Worm (Caenorhabditis elegans): ENCODE data around the gene Y11D7A.3.
"Not testable (repeated sequence)": the region's sequence is repeated elsewhere in the genome, so short reads cannot be mapped to it uniquely, and the experiment has no call there.

Y11D7A.3 gene

ce11 chrIV:9267581-9267980, 34.7 kb downstream of the Y11D7A.3 start:
- TF ChIP-seq drap-1 (GFP tag; optimal IDR thresholded peaks at IDR 0.05): no peak
- peak; percentile 28 for TF ChIP-seq cnd-1 (tag; optimal IDR thresholded peaks at IDR 0.05)
- TF ChIP-seq nhr-2 (tag; optimal IDR thresholded peaks at IDR 0.05): peak; percentile 74
- no peak for TF ChIP-seq mls-2 (tag; optimal IDR thresholded peaks at IDR 0.05)

- TF ChIP-seq ham-2 (GFP tag; optimal IDR thresholded peaks at IDR 0.05): peak; percentile 55
- peak; percentile 68 for TF ChIP-seq ztf-11 (tag; optimal IDR thresholded peaks at IDR 0.05)
- TF ChIP-seq mep-1 (tag; optimal IDR thresholded peaks at IDR 0.05): peak; percentile 20
- TF ChIP-seq cnd-1 (tag; optimal IDR thresholded peaks at IDR 0.05): peak; percentile 32
- TF ChIP-seq lin-32 (GFP tag; optimal IDR thresholded peaks at IDR 0.05): no peak
- TF ChIP-seq unc-120 (tag; optimal IDR thresholded peaks at IDR 0.05; ENCODE audit: poor library complexity, severe bottlenecking): peak; percentile 7
- TF ChIP-seq lin-13 (tag; optimal IDR thresholded peaks at IDR 0.05): peak; percentile 1
- TF ChIP-seq lsy-2 (tag; optimal IDR thresholded peaks at IDR 0.05): no peak
- peak; percentile 27 for TF ChIP-seq ceh-39 (tag; optimal IDR thresholded peaks at IDR 0.05)
- TF ChIP-seq elt-3 (tag; optimal IDR thresholded peaks at IDR 0.05): no peak
- peak; percentile 41 for TF ChIP-seq M03D4.4 (tag; optimal IDR thresholded peaks at IDR 0.05)
- TF ChIP-seq tbx-8 (GFP tag; optimal IDR thresholded peaks at IDR 0.05): peak; percentile 14
- TF ChIP-seq unc-62 (GFP tag; optimal IDR thresholded peaks at IDR 0.05): peak; percentile 46
- peak; percentile 11 for TF ChIP-seq hlh-1 (tag; optimal IDR thresholded peaks at IDR 0.05)
- peak; percentile 22 for TF ChIP-seq drap-1 (GFP tag; optimal IDR thresholded peaks at IDR 0.05)
- peak; percentile 37 for TF ChIP-seq ceh-83 (GFP tag; optimal IDR thresholded peaks at IDR 0.05)
Observed at ce11 chrIV:9268916-9269315, 36.0 kb downstream of the Y11D7A.3 start.

DNA sequence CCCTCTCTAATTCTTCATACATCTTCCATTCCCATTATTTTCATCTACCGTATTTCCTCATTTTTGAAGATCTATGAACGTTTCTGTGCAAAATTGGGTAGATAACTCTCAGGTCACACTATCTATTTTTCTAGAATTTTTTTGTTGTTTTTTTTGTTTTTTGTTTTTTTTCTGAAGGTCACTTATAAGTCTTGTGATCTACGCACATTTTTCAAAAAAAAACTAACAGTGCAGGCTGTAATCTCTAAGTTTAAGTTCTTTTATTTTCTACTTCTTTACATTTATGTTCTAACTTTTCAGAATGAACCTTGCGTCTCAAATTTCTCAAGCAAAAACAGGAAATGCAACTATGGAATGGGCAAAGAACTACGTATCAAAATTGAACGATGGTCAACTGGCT, 36.9 kb downstream of the Y11D7A.3 start, which contains the start of gene flh-3:
flh-3 (plus strand) TSS at position 301 of the 400 bp plus-strand sequence.
- TF ChIP-seq elt-1 (tag; optimal IDR thresholded peaks at IDR 0.05; ENCODE audit: borderline replicate concordance, insufficient read depth): no peak
- no peak for TF ChIP-seq lsy-2 (tag; optimal IDR thresholded peaks at IDR 0.05)
- TF ChIP-seq nhr-2 (tag; optimal IDR thresholded peaks at IDR 0.05): no peak
- no peak for TF ChIP-seq drap-1 (GFP tag; optimal IDR thresholded peaks at IDR 0.05)
- TF ChIP-seq ces-1 (GFP tag; optimal IDR thresholded peaks at IDR 0.05): no peak
- no peak for TF ChIP-seq zip-8 (tag; optimal IDR thresholded peaks at IDR 0.05)
- no peak for TF ChIP-seq ztf-11 (tag; optimal IDR thresholded peaks at IDR 0.05)
- no peak for TF ChIP-seq lin-32 (GFP tag; optimal IDR thresholded peaks at IDR 0.05)
- TF ChIP-seq elt-3 (tag; optimal IDR thresholded peaks at IDR 0.05): no peak
- no peak for TF ChIP-seq unc-120 (tag; optimal IDR thresholded peaks at IDR 0.05; ENCODE audit: poor library complexity, severe bottlenecking)
- TF ChIP-seq tbx-8 (GFP tag; optimal IDR thresholded peaks at IDR 0.05): no peak
- TF ChIP-seq ham-2 (GFP tag; optimal IDR thresholded peaks at IDR 0.05): no peak
- no peak for TF ChIP-seq hlh-1 (tag; optimal IDR thresholded peaks at IDR 0.05)
- TF ChIP-seq mls-2 (tag; optimal IDR thresholded peaks at IDR 0.05): no peak
- TF ChIP-seq lin-13 (tag; optimal IDR thresholded peaks at IDR 0.05): no peak
- TF ChIP-seq ceh-83 (GFP tag; optimal IDR thresholded peaks at IDR 0.05): no peak

ce11 chrIV:9274008-9274529, 41.2 kb downstream of the Y11D7A.3 start, which contains the start of gene nmy-3:
Gene nmy-3, plus strand, starts transcription at chrIV:9274479.
- TF ChIP-seq bed-3 (GFP tag; optimal IDR thresholded peaks at IDR 0.05): no peak
- no peak for TF ChIP-seq ceh-43 (GFP tag; optimal IDR thresholded peaks at IDR 0.05)
- no peak for TF ChIP-seq blmp-1 (tag; optimal IDR thresholded peaks at IDR 0.05)
- TF ChIP-seq lsy-2 (tag; optimal IDR thresholded peaks at IDR 0.05): no peak
- TF ChIP-seq ces-1 (GFP tag; optimal IDR thresholded peaks at IDR 0.05): no peak
- TF ChIP-seq M03D4.4 (tag; optimal IDR thresholded peaks at IDR 0.05): no peak
- TF ChIP-seq unc-120 (tag; optimal IDR thresholded peaks at IDR 0.05; ENCODE audit: poor library complexity, severe bottlenecking): peak; percentile 10

DNA sequence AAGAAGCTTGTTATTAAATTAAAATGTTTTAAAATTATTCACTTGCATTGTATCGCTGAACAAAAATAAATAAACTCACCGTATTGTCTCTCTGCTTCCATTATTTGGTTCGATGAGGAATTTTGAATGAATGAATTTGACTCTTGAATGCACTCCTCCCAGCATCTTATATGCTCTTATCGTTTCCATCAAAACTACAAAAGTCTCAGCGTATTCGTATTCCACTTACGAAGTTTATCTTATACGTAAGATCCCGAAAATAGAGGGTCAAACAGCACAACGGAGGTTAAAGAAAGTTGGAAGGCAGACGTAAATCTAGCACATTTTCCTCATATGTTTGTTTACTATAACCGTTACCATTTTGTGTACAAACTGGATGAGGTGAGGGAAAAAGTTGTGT, 53.4 kb downstream of the Y11D7A.3 start, which contains the start of gene nhr-267:
nhr-267 (minus strand) TSS at position 101 of the 400 bp plus-strand sequence.
- not testable (repeated sequence) for TF ChIP-seq ham-2 (GFP tag; optimal IDR thresholded peaks at IDR 0.05); nhr-237 (tag; optimal IDR thresholded peaks at IDR 0.05); lin-32 (GFP tag; optimal IDR thresholded peaks at IDR 0.05)

DNA sequence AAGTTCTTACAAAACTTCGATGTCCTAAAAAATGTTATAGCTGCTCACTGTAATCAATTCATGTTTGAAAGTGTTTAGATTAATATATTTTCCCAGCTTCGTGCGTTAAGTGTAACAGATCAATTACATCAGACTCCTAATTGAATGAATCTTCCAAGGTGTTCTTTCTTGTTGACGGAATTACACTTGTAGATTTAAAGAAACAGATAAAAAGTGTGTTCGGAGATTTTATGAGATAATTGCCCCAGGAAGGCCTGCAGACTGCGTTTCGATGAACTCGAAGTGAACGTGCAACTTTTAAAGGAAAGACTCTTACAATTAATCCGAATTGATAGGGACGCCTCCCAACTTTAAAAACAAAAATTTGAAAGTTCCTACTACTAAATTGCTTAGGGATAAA, 56.7 kb downstream of the Y11D7A.3 start:
- TF ChIP-seq tbx-8 (GFP tag; optimal IDR thresholded peaks at IDR 0.05): no peak
- no peak for TF ChIP-seq blmp-1 (tag; optimal IDR thresholded peaks at IDR 0.05)
- no peak for TF ChIP-seq zip-8 (tag; optimal IDR thresholded peaks at IDR 0.05)
- TF ChIP-seq ham-2 (GFP tag; optimal IDR thresholded peaks at IDR 0.05): no peak
- TF ChIP-seq unc-120 (tag; optimal IDR thresholded peaks at IDR 0.05; ENCODE audit: poor library complexity, severe bottlenecking): no peak
- TF ChIP-seq lin-32 (GFP tag; optimal IDR thresholded peaks at IDR 0.05): no peak
- TF ChIP-seq ceh-83 (GFP tag; optimal IDR thresholded peaks at IDR 0.05): no peak
- no peak for TF ChIP-seq pha-4 (tag; optimal IDR thresholded peaks at IDR 0.05)
- no peak for TF ChIP-seq drap-1 (GFP tag; optimal IDR thresholded peaks at IDR 0.05)
- TF ChIP-seq unc-39 (tag; optimal IDR thresholded peaks at IDR 0.05): no peak
- no peak for TF ChIP-seq nhr-12 (tag; optimal IDR thresholded peaks at IDR 0.05)
- no peak for TF ChIP-seq elt-1 (tag; optimal IDR thresholded peaks at IDR 0.05; ENCODE audit: borderline replicate concordance, insufficient read depth)
- TF ChIP-seq snpc-4 (tag; optimal IDR thresholded peaks at IDR 0.05): no peak
